Fruit fly (Drosophila melanogaster) whole organism, larva: ENCODE measurements around the gene CG4949.

Source experiments
- noc ChIP-seq: fragments of 200-800 bp; sonication (Bioruptor generic); optimal IDR thresholded peaks from 3 replicates; lab custom pipeline; 2019; ENCODE audit warnings: missing biosample characterization, mild to moderate bottlenecking, missing genetic modification characterization, moderate library complexity

The CG4949 gene

dm6 chrX:17106153-17106700, 27.6 kb downstream of the CG4949 start:
- TF ChIP-seq noc (tag; lab: Kevin White, UChicago): no peak

- no peak for TF ChIP-seq noc (tag; lab: Kevin White, UChicago)
Observed at dm6 chrX:17107401-17107916, 28.8 kb downstream of the CG4949 start, which contains the start of gene CG5004. TSS of gene CG5004 (plus strand) at chrX:17107582.

- no peak for TF ChIP-seq noc (tag; lab: Kevin White, UChicago)
Observed at dm6 chrX:17108000-17108399, 29.4 kb downstream of the CG4949 start.

dm6 chrX:17109673-17110072, 31.0 kb downstream of the CG4949 start:
- TF ChIP-seq noc (tag; lab: Kevin White, UChicago): peak; percentile 22

- no peak for TF ChIP-seq noc (tag; lab: Kevin White, UChicago)
Observed at dm6 chrX:17110556-17111177, 32.0 kb downstream of the CG4949 start.

dm6 chrX:17111274-17111673, 32.6 kb downstream of the CG4949 start:
- TF ChIP-seq noc (tag; lab: Kevin White, UChicago): no peak

- TF ChIP-seq noc (tag; lab: Kevin White, UChicago): no peak
Observed at dm6 chrX:17111958-17112953, 33.6 kb downstream of the CG4949 start.

dm6 chrX:17113324-17113723, 34.7 kb downstream of the CG4949 start:
- no peak for TF ChIP-seq noc (tag; lab: Kevin White, UChicago)

dm6 chrX:17121600-17121999, 43.0 kb downstream of the CG4949 start:
- peak; percentile 45 for TF ChIP-seq noc (tag; lab: Kevin White, UChicago)

- no peak for TF ChIP-seq noc (tag; lab: Kevin White, UChicago)
Observed at dm6 chrX:17122425-17123094, 43.9 kb downstream of the CG4949 start.

dm6 chrX:17123545-17124203, 45.0 kb downstream of the CG4949 start:
- peak; percentile 81 for TF ChIP-seq noc (tag; lab: Kevin White, UChicago)

dm6 chrX:17125017-17125821, 46.6 kb downstream of the CG4949 start:
- peak; percentile 62 for TF ChIP-seq noc (tag; lab: Kevin White, UChicago)

dm6 chrX:17129733-17130466, 51.3 kb downstream of the CG4949 start:
- peak; percentile 92 for TF ChIP-seq noc (tag; lab: Kevin White, UChicago)
